Fruit fly (Drosophila melanogaster): ENCODE data around the gene Urm1.

DNA sequence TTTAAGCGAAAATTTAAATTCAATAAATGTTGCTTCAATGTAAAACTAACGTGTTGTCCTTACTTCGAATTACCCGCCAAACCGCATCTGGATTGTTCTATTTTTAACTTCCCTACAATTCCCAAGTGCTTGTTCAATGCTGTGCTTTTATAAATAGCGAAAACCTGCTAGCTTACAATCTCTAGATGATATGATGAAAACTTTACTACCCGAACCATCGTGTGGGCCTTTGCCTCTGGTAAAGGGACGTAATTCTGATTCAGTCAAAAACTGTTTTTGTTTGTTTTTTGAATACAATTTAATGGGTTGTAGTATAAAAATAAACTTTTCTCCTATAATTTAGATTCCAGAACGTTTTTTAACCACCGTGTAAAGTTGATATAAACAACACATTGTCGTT is 713 bp downstream of the Urm1 start:
- TF ChIP-seq CG8478 (optimal IDR thresholded peaks at IDR 0.05) (no peak), CTCF (optimal IDR thresholded peaks at IDR 0.05) (no peak)
